Fruit fly (Drosophila melanogaster): ENCODE data around the gene CG12502.

DNA sequence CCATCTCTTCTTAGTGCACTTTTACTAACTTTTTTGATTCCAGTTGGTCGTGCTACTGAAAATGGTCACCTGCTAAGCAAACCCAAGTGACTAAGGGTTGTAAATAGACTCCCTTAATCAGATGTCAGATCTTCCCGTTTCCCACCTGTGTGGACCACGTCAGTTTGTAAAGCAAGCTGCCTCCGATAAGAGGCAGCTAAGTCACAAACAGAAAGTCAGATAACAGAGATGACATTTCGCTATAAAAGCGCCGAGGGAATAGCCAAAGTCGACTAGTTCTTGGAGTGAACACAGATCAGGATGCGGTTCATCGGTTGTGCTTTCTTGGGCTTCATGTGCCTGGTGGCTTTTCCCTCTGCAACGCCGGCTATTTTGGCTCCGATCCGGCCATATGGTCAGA, 37.4 kb downstream of the CG12502 start, which contains the start of gene mat:
- no peak for TF ChIP-seq CTCF (optimal IDR thresholded peaks at IDR 0.05)
- TF ChIP-seq CG8478 (optimal IDR thresholded peaks at IDR 0.05), result no peak

All from S2 (cell line).